Worm (Caenorhabditis elegans) whole organism, midembryonic: ENCODE data around the gene tub-1.
A peak's percentile ranks its signal among the peaks of the same experiment; 100 is the strongest.

Source experiments
- T22C8.4 ChIP-seq: fragments of 200-800 bp; sonication (Bioruptor generic); IDR thresholded peaks from 2 replicates; pipeline ENCODE4 v1.3.6; 2022; ENCODE audit warnings: missing genetic modification characterization, missing compliant biosample characterization
- cog-1 ChIP-seq: sonication (generic microtip); optimal IDR thresholded peaks from 2 replicates; lab custom pipeline; 2016; ENCODE audit warnings: missing genetic modification characterization, missing compliant biosample characterization
- flt-1 ChIP-seq: fragments of 200-800 bp; sonication (Bioruptor generic); IDR thresholded peaks from 2 replicates; pipeline ENCODE4 v1.3.6; 2022; ENCODE audit warnings: missing genetic modification characterization, missing compliant biosample characterization
- klf-2 ChIP-seq: fragments of 200-800 bp; sonication (Bioruptor generic); conservative IDR thresholded peaks from 2 replicates; pipeline ENCODE4 v1.3.6; 2022; ENCODE audit warnings: missing genetic modification reagents, missing genetic modification characterization, missing compliant biosample characterization
- med-1 ChIP-seq: sonication (generic microtip); optimal IDR thresholded peaks from 2 replicates; lab custom pipeline; 2017; ENCODE audit warnings: missing genetic modification characterization, mild to moderate bottlenecking, missing compliant biosample characterization, antibody characterized with exemption, missing genetic modification reagents; ENCODE audit not compliant: insufficient read depth
- ref-1 ChIP-seq: fragments of 200-800 bp; sonication (Bioruptor generic); conservative IDR thresholded peaks from 2 replicates; pipeline ENCODE4 v1.3.6; 2022; ENCODE audit warnings: missing genetic modification reagents, missing genetic modification characterization, missing compliant biosample characterization
- tab-1 ChIP-seq: fragments of 200-800 bp; sonication (Bioruptor generic); IDR thresholded peaks from 2 replicates; pipeline ENCODE4 v1.3.6; 2022; ENCODE audit warnings: missing genetic modification characterization, missing compliant biosample characterization
- ztf-23 ChIP-seq: fragments of 200-800 bp; sonication (Bioruptor generic); IDR thresholded peaks from 2 replicates; pipeline ENCODE4 v1.3.6; 2022; ENCODE audit warnings: missing genetic modification reagents, missing genetic modification characterization, missing compliant biosample characterization
- ztf-29 ChIP-seq: fragments of 200-800 bp; sonication (Bioruptor generic); IDR thresholded peaks from 2 replicates; pipeline ENCODE4 v1.3.6; 2022; ENCODE audit warnings: missing genetic modification reagents, missing genetic modification characterization, missing compliant biosample characterization

tub-1 gene

ce11 chrII:8126617-8127016, 30.1 kb downstream of the tub-1 start:
- no peak for TF ChIP-seq T22C8.4 (GFP tag; lab: Robert Waterston, UW)
- TF ChIP-seq klf-2 (GFP tag; lab: Robert Waterston, UW): no peak
- TF ChIP-seq ref-1 (GFP tag; lab: Robert Waterston, UW): no peak
- no peak for TF ChIP-seq cog-1
- TF ChIP-seq med-1 (GFP tag; lab: Kevin White, UChicago): no peak
- TF ChIP-seq flt-1 (GFP tag; lab: Robert Waterston, UW): no peak
- TF ChIP-seq tab-1 (GFP tag; lab: Robert Waterston, UW): no peak
- no peak for TF ChIP-seq ztf-29 (GFP tag; lab: Robert Waterston, UW)
- no peak for TF ChIP-seq ztf-23

ce11 chrII:8126132-8126531, 30.6 kb downstream of the tub-1 start:
- TF ChIP-seq klf-2 (GFP tag; lab: Robert Waterston, UW) (peak; percentile 19; the same call in 1 of the 2 replicates), med-1 (GFP tag; lab: Kevin White, UChicago) (no peak), cog-1 (no peak), ztf-29 (GFP tag; lab: Robert Waterston, UW) (no peak), T22C8.4 (GFP tag; lab: Robert Waterston, UW) (peak; percentile 52), tab-1 (GFP tag; lab: Robert Waterston, UW) (0 out of 2 replicates have a peak, but pooled peaks have one; percentile 14), ztf-23 (no peak), ref-1 (GFP tag; lab: Robert Waterston, UW) (no peak), flt-1 (GFP tag; lab: Robert Waterston, UW) (no peak)

ce11 chrII:8125439-8125838, 31.3 kb downstream of the tub-1 start:
- TF ChIP-seq cog-1: no peak
- no peak for TF ChIP-seq ref-1 (GFP tag; lab: Robert Waterston, UW)
- no peak for TF ChIP-seq ztf-29 (GFP tag; lab: Robert Waterston, UW)
- no peak for TF ChIP-seq ztf-23
- TF ChIP-seq T22C8.4 (GFP tag; lab: Robert Waterston, UW): no peak
- TF ChIP-seq klf-2 (GFP tag; lab: Robert Waterston, UW): no peak
- no peak for TF ChIP-seq flt-1 (GFP tag; lab: Robert Waterston, UW)
- TF ChIP-seq med-1 (GFP tag; lab: Kevin White, UChicago): no peak
- TF ChIP-seq tab-1 (GFP tag; lab: Robert Waterston, UW): no peak

- TF ChIP-seq tab-1 (GFP tag; lab: Robert Waterston, UW) (no peak), flt-1 (GFP tag; lab: Robert Waterston, UW) (no peak), ref-1 (GFP tag; lab: Robert Waterston, UW) (no peak)
These were observed 31.9 kb downstream of the tub-1 start, which contains the start of gene ire-1 for ce11 chrII:8124867-8125266. Gene ire-1 (minus strand): TSS chrII:8124910.

ce11 chrII:8117426-8117825, 39.3 kb downstream of the tub-1 start:
- TF ChIP-seq ztf-29 (GFP tag; lab: Robert Waterston, UW) (no peak), ref-1 (GFP tag; lab: Robert Waterston, UW) (no peak), T22C8.4 (GFP tag; lab: Robert Waterston, UW) (no peak), klf-2 (GFP tag; lab: Robert Waterston, UW) (no peak), tab-1 (GFP tag; lab: Robert Waterston, UW) (no peak)

- no peak for TF ChIP-seq ztf-23
These were observed 40.6 kb downstream of the tub-1 start, which contains the start of gene unc-105 for ce11 chrII:8116159-8116558. Gene unc-105 (plus strand): TSS chrII:8116459.

ce11 chrII:8112063-8112462, 44.7 kb downstream of the tub-1 start, which contains the start of gene lron-4:
Gene lron-4 (minus strand): TSS chrII:8112163.
- no peak for TF ChIP-seq tab-1 (GFP tag; lab: Robert Waterston, UW)
- TF ChIP-seq ztf-29 (GFP tag; lab: Robert Waterston, UW): no peak
- TF ChIP-seq cog-1: no peak
- no peak for TF ChIP-seq klf-2 (GFP tag; lab: Robert Waterston, UW)

ce11 chrII:8106921-8107695, 49.6 kb downstream of the tub-1 start, which contains the start of the genes chst-1 and C41C4.9:
Gene chst-1 (minus strand): TSS chrII:8106971.
Gene C41C4.9 (plus strand): TSS chrII:8107645.
- TF ChIP-seq med-1 (GFP tag; lab: Kevin White, UChicago): peak; percentile 87
- TF ChIP-seq ztf-23: peak; percentile 94
- peak; percentile 89 for TF ChIP-seq ref-1 (GFP tag; lab: Robert Waterston, UW)
- peak; percentile 97 for TF ChIP-seq tab-1 (GFP tag; lab: Robert Waterston, UW)
- peak; percentile 97 for TF ChIP-seq flt-1 (GFP tag; lab: Robert Waterston, UW)
- no peak; the same call in 1 of the 2 replicates for TF ChIP-seq klf-2 (GFP tag; lab: Robert Waterston, UW)
- peak; percentile 92 for TF ChIP-seq ztf-29 (GFP tag; lab: Robert Waterston, UW)
- peak; percentile 82 for TF ChIP-seq cog-1
- TF ChIP-seq T22C8.4 (GFP tag; lab: Robert Waterston, UW): peak; percentile 94

ce11 chrII:8104998-8105397, 51.7 kb downstream of the tub-1 start, which contains the start of gene sfxn-5:
Gene sfxn-5 (minus strand): TSS chrII:8105052.
- TF ChIP-seq T22C8.4 (GFP tag; lab: Robert Waterston, UW): no peak
- no peak for TF ChIP-seq cog-1
- no peak for TF ChIP-seq ztf-29 (GFP tag; lab: Robert Waterston, UW)
- no peak for TF ChIP-seq med-1 (GFP tag; lab: Kevin White, UChicago)
- no peak for TF ChIP-seq flt-1 (GFP tag; lab: Robert Waterston, UW)
- TF ChIP-seq tab-1 (GFP tag; lab: Robert Waterston, UW): no peak
- TF ChIP-seq ztf-23: no peak
- TF ChIP-seq ref-1 (GFP tag; lab: Robert Waterston, UW): no peak
- TF ChIP-seq klf-2 (GFP tag; lab: Robert Waterston, UW): no peak
